Worm (Caenorhabditis elegans) whole organism, L3 larva: ENCODE results near the gene F01F1.2.

ENCODE experiments used
- ZK546.5 ChIP-seq: sonication (generic microtip); optimal IDR thresholded peaks from 2 replicates; lab custom pipeline; 2017; ENCODE audit warnings: missing biosample characterization, missing genetic modification characterization
- egl-27 ChIP-seq: sonication (generic microtip); optimal IDR thresholded peaks from 4 replicates; lab custom pipeline; 2017; ENCODE audit warnings: missing biosample characterization, missing genetic modification reagents, missing genetic modification characterization
- jun-1 ChIP-seq: fragments of 150-350 bp; optimal IDR thresholded peaks from 2 replicates; lab custom pipeline; 2014; ENCODE audit warnings: missing biosample characterization, missing genetic modification reagents, missing genetic modification characterization
- lin-39 ChIP-seq: fragments of 150-350 bp; optimal IDR thresholded peaks from 2 replicates; lab custom pipeline; 2018; ENCODE audit warnings: missing biosample characterization, missing genetic modification reagents, missing genetic modification characterization
- ztf-11 ChIP-seq: fragments of 150-350 bp; optimal IDR thresholded peaks from 2 replicates; lab custom pipeline; 2014; ENCODE audit warnings: missing biosample characterization, missing genetic modification characterization

- TF ChIP-seq ztf-11 (tag; lab: Kevin White, UChicago) (no peak), ZK546.5 (tag; lab: Kevin White, UChicago) (no peak), jun-1 (tag; lab: Kevin White, UChicago) (peak; percentile 35), egl-27 (tag; lab: Kevin White, UChicago) (no peak), lin-39 (no peak)
These were observed 40.0 kb upstream of the F01F1.2 start for ce11 chrIII:5838159-5839046.
